Worm (Caenorhabditis elegans) whole organism, late embryonic: ENCODE results near the gene vhp-1.

Source experiments
- ceh-14 ChIP-seq: sonication (generic microtip); optimal IDR thresholded peaks from 2 replicates; lab custom pipeline; 2016; ENCODE audit warnings: missing genotype, missing genetic modification characterization, missing compliant biosample characterization
- ceh-30 ChIP-seq: fragments of 150-350 bp; optimal IDR thresholded peaks from 2 replicates; lab custom pipeline; 2014; ENCODE audit warnings: missing biosample characterization, missing genetic modification characterization
- ceh-31 ChIP-seq: sonication (generic microtip); optimal IDR thresholded peaks from 2 replicates; lab custom pipeline; 2016; ENCODE audit warnings: missing genetic modification characterization, missing compliant biosample characterization
- ceh-34 ChIP-seq: sonication (generic microtip); optimal IDR thresholded peaks from 2 replicates; lab custom pipeline; 2016; ENCODE audit warnings: mild to moderate bottlenecking, missing genetic modification characterization, missing compliant biosample characterization
- ceh-45 ChIP-seq: fragments of 200-800 bp; sonication (Bioruptor generic); IDR thresholded peaks from 2 replicates; pipeline ENCODE4 v1.3.6; 2022; ENCODE audit warnings: missing genetic modification reagents, missing genetic modification characterization, missing compliant biosample characterization
- ceh-48 ChIP-seq: sonication (generic microtip); optimal IDR thresholded peaks from 2 replicates; lab custom pipeline; 2016; ENCODE audit warnings: missing genetic modification characterization, inconsistent platforms, missing compliant biosample characterization
- ceh-6 ChIP-seq: fragments of 200-800 bp; sonication (Bioruptor generic); optimal IDR thresholded peaks from 2 replicates; lab custom pipeline; 2018; ENCODE audit warnings: mild to moderate bottlenecking, missing genetic modification characterization, missing compliant biosample characterization
- ceh-9 ChIP-seq: sonication (generic microtip); optimal IDR thresholded peaks from 2 replicates; lab custom pipeline; 2016; ENCODE audit warnings: mild to moderate bottlenecking, missing genetic modification characterization, inconsistent platforms, missing compliant biosample characterization
- elt-2 ChIP-seq: sonication (generic microtip); optimal IDR thresholded peaks from 2 replicates; lab custom pipeline; 2016; ENCODE audit warnings: missing genetic modification reagents, missing genetic modification characterization, missing compliant biosample characterization
- elt-4 ChIP-seq: sonication (generic microtip); optimal IDR thresholded peaks from 2 replicates; lab custom pipeline; 2016; ENCODE audit warnings: missing genetic modification characterization, missing compliant biosample characterization
- eyg-1 ChIP-seq: sonication (generic microtip); optimal IDR thresholded peaks from 2 replicates; lab custom pipeline; 2016; ENCODE audit warnings: missing genotype, missing genetic modification characterization, missing compliant biosample characterization
- hlh-15 ChIP-seq: sonication (generic microtip); optimal IDR thresholded peaks from 2 replicates; lab custom pipeline; 2016; ENCODE audit warnings: missing genetic modification characterization, missing compliant biosample characterization
- hlh-30 ChIP-seq: sonication (generic microtip); optimal IDR thresholded peaks from 2 replicates; lab custom pipeline; 2017; ENCODE audit warnings: antibody characterized with exemption, missing genetic modification characterization, missing compliant biosample characterization; ENCODE audit not compliant: insufficient read depth
- hlh-6 ChIP-seq: sonication (generic microtip); optimal IDR thresholded peaks from 2 replicates; lab custom pipeline; 2016; ENCODE audit warnings: missing genotype, missing genetic modification characterization, missing compliant biosample characterization
- lim-6 ChIP-seq: sonication (generic microtip); optimal IDR thresholded peaks from 2 replicates; lab custom pipeline; 2016; ENCODE audit warnings: missing genetic modification characterization, missing compliant biosample characterization
- nfya-1 ChIP-seq: sonication (generic microtip); optimal IDR thresholded peaks from 2 replicates; lab custom pipeline; 2017; ENCODE audit warnings: missing genetic modification characterization, mild to moderate bottlenecking, missing compliant biosample characterization, antibody characterized with exemption, moderate library complexity
- odd-2 ChIP-seq: sonication (generic microtip); optimal IDR thresholded peaks from 2 replicates; lab custom pipeline; 2017; ENCODE audit warnings: antibody characterized with exemption, mild to moderate bottlenecking, missing genetic modification characterization, missing compliant biosample characterization
- pag-3 ChIP-seq: sonication (generic microtip); optimal IDR thresholded peaks from 2 replicates; lab custom pipeline; 2016; ENCODE audit warnings: missing compliant biosample characterization, missing genetic modification characterization, borderline replicate concordance
- pat-9 ChIP-seq: fragments of 200-800 bp; sonication (Bioruptor generic); optimal IDR thresholded peaks from 2 replicates; lab custom pipeline; 2018; ENCODE audit warnings: mild to moderate bottlenecking, missing genetic modification characterization, moderate library complexity, missing compliant biosample characterization
- pax-1 ChIP-seq: fragments of 150-350 bp; optimal IDR thresholded peaks from 2 replicates; lab custom pipeline; 2014; ENCODE audit warnings: missing biosample characterization, missing genetic modification characterization
- pha-4 ChIP-seq: fragments of 150-350 bp; optimal IDR thresholded peaks from 2 replicates; lab custom pipeline; 2018; ENCODE audit warnings: missing biosample characterization, missing genetic modification reagents, missing genetic modification characterization
- pros-1 ChIP-seq: fragments of 150-350 bp; optimal IDR thresholded peaks from 2 replicates; lab custom pipeline; 2014; ENCODE audit warnings: missing biosample characterization, missing genetic modification reagents, missing genetic modification characterization
- ref-2 ChIP-seq: sonication (generic microtip); optimal IDR thresholded peaks from 2 replicates; lab custom pipeline; 2016; ENCODE audit warnings: missing genetic modification characterization, missing compliant biosample characterization
- rnt-1 ChIP-seq: sonication (generic microtip); optimal IDR thresholded peaks from 2 replicates; lab custom pipeline; 2016; ENCODE audit warnings: missing genetic modification characterization, missing compliant biosample characterization
- sdc-2 ChIP-seq: sonication (generic microtip); optimal IDR thresholded peaks from 2 replicates; lab custom pipeline; 2016; ENCODE audit warnings: missing genotype, missing genetic modification characterization, missing compliant biosample characterization
- sox-2 ChIP-seq: fragments of 200-800 bp; sonication (Bioruptor generic); IDR thresholded peaks from 2 replicates; pipeline ENCODE4 v1.3.6; 2022; ENCODE audit warnings: missing genetic modification reagents, missing genetic modification characterization, missing compliant biosample characterization
- sox-4 ChIP-seq: sonication (generic microtip); optimal IDR thresholded peaks from 2 replicates; lab custom pipeline; 2017; ENCODE audit warnings: mild to moderate bottlenecking, missing genetic modification characterization, inconsistent platforms, missing compliant biosample characterization
- syd-9 ChIP-seq: sonication (generic microtip); optimal IDR thresholded peaks from 2 replicates; lab custom pipeline; 2016; ENCODE audit warnings: mild to moderate bottlenecking, missing genetic modification characterization, moderate library complexity, missing compliant biosample characterization
- tbx-7 ChIP-seq: sonication (generic microtip); optimal IDR thresholded peaks from 2 replicates; lab custom pipeline; 2016; ENCODE audit warnings: missing genotype, missing genetic modification characterization, missing compliant biosample characterization
- unc-42 ChIP-seq: sonication (generic microtip); optimal IDR thresholded peaks from 2 replicates; lab custom pipeline; 2016; ENCODE audit warnings: missing genotype, missing genetic modification characterization, missing compliant biosample characterization
- unc-86 ChIP-seq: sonication (generic microtip); optimal IDR thresholded peaks from 2 replicates; lab custom pipeline; 2016; ENCODE audit warnings: missing genetic modification characterization, missing compliant biosample characterization

Gene vhp-1

DNA sequence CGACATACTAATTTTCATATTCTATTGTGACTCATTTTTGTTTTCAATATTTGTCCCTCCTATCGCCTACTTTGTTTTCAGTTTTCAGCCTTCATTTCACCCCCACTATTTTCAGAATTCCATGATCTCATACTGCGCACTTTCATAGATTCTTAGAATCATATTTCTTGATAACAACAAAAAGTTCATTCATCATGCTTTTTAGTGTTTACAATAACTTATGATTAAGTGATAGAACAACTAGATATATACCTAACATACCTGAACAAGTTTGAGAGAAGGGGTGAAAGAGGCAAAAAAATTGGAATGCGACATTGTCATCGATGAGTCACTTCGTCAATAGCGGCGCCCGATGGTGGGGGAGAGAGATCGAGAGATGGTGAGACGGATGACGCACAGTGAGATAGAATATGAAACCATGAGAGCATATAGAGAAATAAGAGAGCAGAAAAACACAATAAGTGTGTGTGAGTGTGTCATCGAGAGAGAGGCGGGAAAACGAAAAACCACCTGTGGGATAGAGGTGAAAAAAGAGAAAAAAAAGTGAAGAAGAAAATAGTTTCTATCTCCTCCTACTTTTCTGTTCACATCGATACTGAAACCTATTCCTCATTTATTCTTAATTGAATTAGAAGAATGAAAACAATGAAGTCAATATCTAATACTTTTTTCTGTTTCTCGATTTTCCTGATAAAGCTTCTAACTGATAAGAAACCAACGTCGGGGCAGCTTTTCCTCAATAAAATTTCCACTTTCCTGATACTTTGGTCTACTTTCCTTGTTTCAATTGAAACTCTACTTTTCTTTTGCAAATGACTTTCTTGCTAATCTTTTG, 13.8 kb downstream of the vhp-1 start (continued):
- TF ChIP-seq ceh-48 (tag; lab: Kevin White, UChicago) (no peak), hlh-15 (tag; lab: Kevin White, UChicago) (no peak), nfya-1 (tag; lab: Kevin White, UChicago) (peak; percentile 54), pat-9 (tag; lab: Kevin White, UChicago) (no peak), hlh-6 (no peak), pax-1 (tag; lab: Kevin White, UChicago) (no peak), pha-4 (tag; lab: Kevin White, UChicago) (no peak), sdc-2 (no peak), elt-2 (tag; lab: Kevin White, UChicago) (peak; percentile 64), eyg-1 (tag; lab: Kevin White, UChicago) (no peak), pag-3 (tag; lab: Kevin White, UChicago) (no peak), unc-86 (tag; lab: Kevin White, UChicago) (no peak)

DNA sequence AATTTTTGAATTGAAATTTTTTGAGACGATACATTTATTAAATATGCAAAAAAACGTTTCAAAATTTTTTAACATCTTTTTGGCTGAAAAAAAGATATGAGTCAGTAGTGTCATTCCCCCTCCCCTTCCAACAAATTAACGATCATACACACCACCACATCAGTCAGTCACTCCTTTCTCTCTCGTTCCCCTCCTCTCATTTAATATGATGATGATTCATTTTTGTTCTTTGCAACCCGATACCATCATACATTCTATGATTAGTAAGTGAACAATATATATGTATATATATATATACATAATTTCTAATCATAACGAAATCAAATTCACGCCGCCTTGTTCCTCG, 14.4 kb downstream of the vhp-1 start:
- TF ChIP-seq rnt-1 (no peak), pros-1 (no peak), ceh-6 (no peak), ceh-34 (tag; lab: Kevin White, UChicago) (no peak), ceh-45 (GFP tag; lab: Robert Waterston, UW) (no peak), lim-6 (tag; lab: Kevin White, UChicago) (no peak), hlh-30 (tag; lab: Kevin White, UChicago) (no peak), syd-9 (tag; lab: Kevin White, UChicago) (no peak), sox-2 (GFP tag; lab: Robert Waterston, UW) (no peak), ceh-48 (tag; lab: Kevin White, UChicago) (no peak), hlh-15 (tag; lab: Kevin White, UChicago) (no peak), ceh-9 (tag; lab: Kevin White, UChicago) (no peak), ref-2 (tag; lab: Kevin White, UChicago) (no peak), sox-4 (no peak), ceh-31 (tag; lab: Kevin White, UChicago) (no peak)

DNA sequence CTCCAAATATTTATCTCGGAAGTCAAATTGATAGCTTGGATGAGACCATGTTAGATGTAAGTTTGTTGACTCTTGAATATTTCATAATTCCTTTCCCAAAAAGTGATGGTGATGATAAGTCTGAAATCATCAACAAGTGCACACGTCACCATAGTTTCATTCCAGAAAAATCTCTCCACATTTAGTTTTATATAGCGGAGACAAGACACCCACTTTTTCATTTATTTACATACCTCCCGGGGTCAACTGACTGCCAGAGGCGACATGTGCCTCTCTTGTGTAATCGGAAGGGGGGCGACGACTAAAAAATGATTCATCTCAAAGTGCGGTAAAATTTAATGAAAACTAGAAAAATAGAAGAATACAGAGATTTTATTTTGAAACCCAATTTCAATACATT, 15.2 kb downstream of the vhp-1 start:
- no peak for TF ChIP-seq pag-3 (tag; lab: Kevin White, UChicago)
- peak; percentile 0 for TF ChIP-seq hlh-30 (tag; lab: Kevin White, UChicago)

DNA sequence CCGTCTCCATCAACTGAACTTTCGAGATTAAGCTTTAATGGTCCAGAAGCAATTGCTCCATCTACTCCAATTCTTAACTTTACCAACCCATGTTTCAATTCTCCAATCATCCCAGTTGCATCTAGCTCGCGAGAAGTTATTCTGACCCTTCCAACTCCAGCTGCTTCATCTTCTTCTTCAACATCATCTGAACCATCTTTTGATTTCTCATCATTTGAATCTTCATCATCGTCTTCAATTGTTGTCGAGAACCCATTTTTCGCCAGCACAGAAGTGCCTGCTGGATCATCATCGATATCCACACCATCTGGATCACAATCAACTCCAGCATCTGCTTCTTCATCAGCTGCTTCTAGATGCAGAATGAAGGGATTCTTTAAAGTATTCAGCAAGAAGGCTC, 16.5 kb downstream of the vhp-1 start:
- no peak for TF ChIP-seq nfya-1 (tag; lab: Kevin White, UChicago)
- TF ChIP-seq pag-3 (tag; lab: Kevin White, UChicago): no peak
- TF ChIP-seq ceh-45 (GFP tag; lab: Robert Waterston, UW): no peak
- TF ChIP-seq elt-4 (tag; lab: Kevin White, UChicago): no peak
- TF ChIP-seq odd-2 (tag; lab: Kevin White, UChicago): no peak
- no peak for TF ChIP-seq ceh-14 (tag; lab: Kevin White, UChicago)
- no peak for TF ChIP-seq rnt-1
- no peak for TF ChIP-seq ceh-30 (tag; lab: Kevin White, UChicago)
- no peak for TF ChIP-seq tbx-7
- TF ChIP-seq unc-42 (tag; lab: Kevin White, UChicago): no peak
